Worm (Caenorhabditis elegans): ENCODE data around the gene mccc-2.
A peak's percentile ranks its signal among the peaks of the same experiment; 100 is the strongest.

mccc-2 gene

DNA sequence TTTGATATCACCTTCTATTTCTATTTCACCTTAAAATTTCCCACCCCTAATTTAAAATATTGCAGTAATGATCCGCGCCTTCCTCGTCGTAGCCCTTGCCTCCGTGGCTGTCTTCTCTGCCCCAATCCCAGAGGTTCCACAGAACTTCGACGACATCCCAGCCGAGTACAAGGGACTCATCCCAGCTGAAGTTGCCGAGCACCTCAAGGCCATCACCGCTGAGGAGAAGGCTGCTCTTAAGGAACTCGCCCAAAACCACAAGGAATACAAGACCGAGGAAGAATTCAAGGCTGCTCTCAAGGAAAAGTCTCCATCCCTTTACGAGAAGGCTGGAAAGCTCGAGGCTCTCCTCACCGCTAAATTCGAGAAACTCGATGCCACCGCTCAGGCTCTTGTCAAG is 7.4 kb downstream of the mccc-2 start, which contains the start of gene far-2:
TSS of gene far-2 (plus strand) at position 66 of the 400 bp plus-strand sequence.
- TF ChIP-seq dsc-1 (tag; optimal IDR thresholded peaks at IDR 0.05) = no peak
- TF ChIP-seq ceh-63 (GFP tag; optimal IDR thresholded peaks at IDR 0.05) = no peak
- no peak for TF ChIP-seq grh-1 (GFP tag; IDR thresholded peaks at IDR 0.05)
- no peak for TF ChIP-seq nhr-237 (tag; optimal IDR thresholded peaks at IDR 0.05)
- TF ChIP-seq aly-2 (tag; optimal IDR thresholded peaks at IDR 0.05) = no peak
- no peak for TF ChIP-seq nhr-12 (tag; optimal IDR thresholded peaks at IDR 0.05)
- no peak for TF ChIP-seq ama-1 (optimal IDR thresholded peaks at IDR 0.05)
- no peak for TF ChIP-seq elt-3 (tag; optimal IDR thresholded peaks at IDR 0.05)
- TF ChIP-seq snu-23 (GFP tag; optimal IDR thresholded peaks at IDR 0.05) = no peak
- no peak for TF ChIP-seq nhr-90 (tag; optimal IDR thresholded peaks at IDR 0.05; ENCODE audit: poor library complexity)
- TF ChIP-seq aha-1 (tag; optimal IDR thresholded peaks at IDR 0.05) = no peak
- no peak for TF ChIP-seq Y116A8C.19 (tag; optimal IDR thresholded peaks at IDR 0.05; ENCODE audit: borderline replicate concordance)
- no peak for TF ChIP-seq fkh-8 (tag; optimal IDR thresholded peaks at IDR 0.05)
- no peak for TF ChIP-seq isw-1 (GFP tag; IDR thresholded peaks at IDR 0.05)
- no peak for TF ChIP-seq mef-2 (tag; optimal IDR thresholded peaks at IDR 0.05)
- TF ChIP-seq fkh-10 (GFP tag; optimal IDR thresholded peaks at IDR 0.05) = no peak

DNA sequence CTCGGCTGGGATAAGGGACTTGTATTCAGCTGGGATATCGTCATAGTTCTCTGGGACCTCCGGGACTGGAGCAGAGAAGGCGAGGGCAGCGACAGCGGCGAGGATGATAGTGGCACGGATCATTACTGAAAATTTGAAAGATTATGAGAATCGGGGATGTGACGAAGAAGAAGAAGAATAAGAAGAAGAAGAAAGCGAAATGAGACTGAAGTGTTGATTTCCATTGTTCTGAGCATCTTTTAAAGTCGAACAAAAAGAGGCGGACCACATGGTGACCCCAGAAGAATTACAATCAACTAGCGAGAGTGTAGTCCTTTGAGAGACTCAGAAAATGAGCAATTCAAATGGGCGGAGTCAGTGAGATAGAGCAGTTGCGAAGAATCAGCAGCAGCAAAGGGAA is 8.1 kb downstream of the mccc-2 start, which contains the start of gene far-1:
TSS of gene far-1 (minus strand) at position 125 of the 400 bp plus-strand sequence.
- TF ChIP-seq rnt-1 (tag; optimal IDR thresholded peaks at IDR 0.05) = peak; percentile 49
- TF ChIP-seq mdl-1 (tag; optimal IDR thresholded peaks at IDR 0.05) = no peak
- no peak for TF ChIP-seq unc-130 (tag; optimal IDR thresholded peaks at IDR 0.05)
- peak; percentile 13 for TF ChIP-seq swsn-7 (tag; optimal IDR thresholded peaks at IDR 0.05)
- TF ChIP-seq nhr-19 (GFP tag; conservative IDR thresholded peaks at IDR 0.05) = peak; percentile 22
- no peak for TF ChIP-seq nhr-76 (tag; optimal IDR thresholded peaks at IDR 0.05)
- peak; percentile 28 for TF ChIP-seq lin-14 (GFP tag; optimal IDR thresholded peaks at IDR 0.05)
- TF ChIP-seq fkh-4 (tag; optimal IDR thresholded peaks at IDR 0.05; ENCODE audit: borderline replicate concordance) = peak; percentile 48
- TF ChIP-seq ama-1 (optimal IDR thresholded peaks at IDR 0.05) = peak; percentile 49
- TF ChIP-seq ceh-82 (tag; optimal IDR thresholded peaks at IDR 0.05) = no peak
- TF ChIP-seq dsc-1 (tag; optimal IDR thresholded peaks at IDR 0.05) = peak; percentile 72
- peak; percentile 39 for TF ChIP-seq snu-23 (GFP tag; optimal IDR thresholded peaks at IDR 0.05)
- peak; percentile 10 for TF ChIP-seq nhr-11 (tag; optimal IDR thresholded peaks at IDR 0.05)
- TF ChIP-seq lir-3 (tag; optimal IDR thresholded peaks at IDR 0.05; ENCODE audit: poor library complexity) = peak; percentile 14
- TF ChIP-seq nhr-71 (tag; optimal IDR thresholded peaks at IDR 0.05) = peak; percentile 60
- TF ChIP-seq lsy-2 (tag; optimal IDR thresholded peaks at IDR 0.05) = peak; percentile 12 to 30
- peak; percentile 38 for TF ChIP-seq nhr-20 (tag; optimal IDR thresholded peaks at IDR 0.05)
- TF ChIP-seq unc-86 (tag; optimal IDR thresholded peaks at IDR 0.05) = no peak

DNA sequence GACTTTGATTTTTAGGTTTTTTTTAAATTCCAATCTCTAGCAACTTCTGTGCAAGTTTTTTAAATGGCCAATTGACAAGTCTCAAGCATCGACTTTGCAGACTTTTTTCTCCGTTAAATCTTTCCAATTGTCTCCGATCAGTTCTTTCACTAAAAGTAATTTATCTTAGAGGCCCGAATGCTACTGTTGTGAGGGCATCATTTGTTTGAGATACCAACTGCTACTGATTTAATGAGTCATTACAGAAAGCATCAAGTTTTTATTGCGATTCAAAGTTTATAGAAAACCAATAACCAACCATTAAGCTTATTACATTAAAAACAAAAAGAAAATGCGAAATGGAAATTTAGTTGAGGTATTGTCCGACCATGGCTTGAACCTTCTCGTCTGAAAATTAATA is 9.0 kb downstream of the mccc-2 start:
- TF ChIP-seq ces-1 (GFP tag; optimal IDR thresholded peaks at IDR 0.05) (no peak), nhr-20 (tag; optimal IDR thresholded peaks at IDR 0.05) (no peak), hpl-2 (GFP tag; optimal IDR thresholded peaks at IDR 0.05) (no peak), nhr-76 (tag; optimal IDR thresholded peaks at IDR 0.05) (no peak), pqm-1 (tag; optimal IDR thresholded peaks at IDR 0.05) (no peak), jun-1 (tag; optimal IDR thresholded peaks at IDR 0.05) (no peak), F16B12.6 (tag; optimal IDR thresholded peaks at IDR 0.05) (no peak), pax-3 (tag; optimal IDR thresholded peaks at IDR 0.05) (no peak), nhr-28 (tag; optimal IDR thresholded peaks at IDR 0.05) (no peak), dsc-1 (tag; optimal IDR thresholded peaks at IDR 0.05) (peak; percentile 1), blmp-1 (tag; optimal IDR thresholded peaks at IDR 0.05) (no peak), efl-1 (optimal IDR thresholded peaks at IDR 0.05) (no peak), efl-1 (GFP tag; optimal IDR thresholded peaks at IDR 0.05 in 1 of 2) (no peak), swsn-7 (tag; optimal IDR thresholded peaks at IDR 0.05) (peak; percentile 1), fkh-4 (tag; optimal IDR thresholded peaks at IDR 0.05; ENCODE audit: borderline replicate concordance) (no peak), nhr-84 (tag; optimal IDR thresholded peaks at IDR 0.05) (no peak), aly-2 (tag; optimal IDR thresholded peaks at IDR 0.05) (no peak), mab-9 (GFP tag; IDR thresholded peaks at IDR 0.05) (no peak), ceh-90 (tag; optimal IDR thresholded peaks at IDR 0.05) (no peak), ceh-88 (GFP tag; IDR thresholded peaks at IDR 0.05) (no peak), mdl-1 (tag; optimal IDR thresholded peaks at IDR 0.05) (no peak), rnt-1 (tag; optimal IDR thresholded peaks at IDR 0.05) (peak; percentile 54), tbx-2 (tag; optimal IDR thresholded peaks at IDR 0.05) (no peak), sox-4 (tag; optimal IDR thresholded peaks at IDR 0.05) (no peak), irx-1 (tag; optimal IDR thresholded peaks at IDR 0.05) (no peak), efl-3 (GFP tag; optimal IDR thresholded peaks at IDR 0.05) (no peak), C04F5.9 (tag; optimal IDR thresholded peaks at IDR 0.05) (no peak), C16A3.4 (tag; optimal IDR thresholded peaks at IDR 0.05) (no peak), lsy-2 (tag; optimal IDR thresholded peaks at IDR 0.05) (peak; percentile 3 to 39)
